Fruit fly (Drosophila melanogaster) whole organism, embryonic: Measurements from ENCODE around the gene gpp.

ENCODE experiments used
- Asciz ChIP-seq: fragments of 200-800 bp; sonication (Bioruptor generic); optimal IDR thresholded peaks from 2 replicates; lab custom pipeline; 2017; ENCODE audit warnings: missing biosample characterization, mild to moderate bottlenecking, missing genetic modification characterization, missing genetic modification reagents
- B-H1 ChIP-seq: fragments of 200-800 bp; sonication (Bioruptor generic); IDR thresholded peaks from 3 replicates; pipeline ENCODE4 v1.3.6; 2022; ENCODE audit warnings: missing biosample characterization, missing genetic modification characterization
- CG10543 ChIP-seq: fragments of 200-800 bp; sonication (Bioruptor generic); optimal IDR thresholded peaks from 3 replicates; lab custom pipeline; 2017; ENCODE audit warnings: missing biosample characterization, mild to moderate bottlenecking, missing genetic modification characterization, moderate library complexity
- CG11504 ChIP-seq: fragments of 200-800 bp; sonication (Bioruptor generic); optimal IDR thresholded peaks from 3 replicates; lab custom pipeline; 2019; ENCODE audit warnings: missing biosample characterization, mild to moderate bottlenecking, missing genetic modification characterization, moderate library complexity
- CG12391 ChIP-seq: fragments of 200-800 bp; sonication (Bioruptor generic); optimal IDR thresholded peaks from 3 replicates; lab custom pipeline; 2018; ENCODE audit warnings: missing biosample characterization, mild to moderate bottlenecking, missing genetic modification characterization, moderate library complexity
- CG12769 ChIP-seq: fragments of 200-800 bp; sonication (Bioruptor generic); optimal IDR thresholded peaks from 2 replicates; lab custom pipeline; 2019; ENCODE audit warnings: missing biosample characterization, mild to moderate bottlenecking, missing genetic modification characterization, moderate library complexity
- CG14965 ChIP-seq: fragments of 200-800 bp; sonication (Bioruptor generic); optimal IDR thresholded peaks from 2 replicates; lab custom pipeline; 2016; ENCODE audit warnings: missing biosample characterization, missing genetic modification characterization, borderline replicate concordance
- CG15514 ChIP-seq: fragments of 200-800 bp; sonication (Bioruptor generic); optimal IDR thresholded peaks from 3 replicates; lab custom pipeline; 2017; ENCODE audit warnings: missing biosample characterization, missing genetic modification characterization, mild to moderate bottlenecking, moderate library complexity, missing genetic modification reagents
- CG17359 ChIP-seq: fragments of 200-800 bp; sonication (Bioruptor generic); optimal IDR thresholded peaks from 3 replicates; lab custom pipeline; 2018; ENCODE audit warnings: missing biosample characterization, mild to moderate bottlenecking, missing genetic modification characterization, moderate library complexity
- CG33557 ChIP-seq: fragments of 200-800 bp; sonication (Bioruptor generic); optimal IDR thresholded peaks from 2 replicates; lab custom pipeline; 2019; ENCODE audit warnings: missing biosample characterization, mild to moderate bottlenecking, missing genetic modification characterization, moderate library complexity
- CG42726 ChIP-seq: fragments of 200-800 bp; sonication (Bioruptor generic); IDR thresholded peaks from 2 replicates; pipeline ENCODE4 v1.3.6; 2022; ENCODE audit warnings: missing biosample characterization, missing genetic modification characterization; ENCODE audit not compliant: partially characterized antibody
- CG4424 ChIP-seq: fragments of 200-800 bp; sonication (Bioruptor generic); optimal IDR thresholded peaks from 3 replicates; lab custom pipeline; 2016; ENCODE audit warnings: missing biosample characterization, missing genetic modification characterization
- CG4707 ChIP-seq: fragments of 200-800 bp; sonication (Bioruptor generic); optimal IDR thresholded peaks from 2 replicates; lab custom pipeline; 2018; ENCODE audit warnings: missing biosample characterization, mild to moderate bottlenecking, missing genetic modification characterization, moderate library complexity
- CG4820 ChIP-seq: fragments of 200-800 bp; sonication (Bioruptor generic); optimal IDR thresholded peaks from 3 replicates; lab custom pipeline; 2016; ENCODE audit warnings: missing biosample characterization, missing genetic modification characterization
- CG6683 ChIP-seq: fragments of 200-800 bp; sonication (Bioruptor generic); optimal IDR thresholded peaks from 2 replicates; lab custom pipeline; 2017; ENCODE audit warnings: missing biosample characterization, mild to moderate bottlenecking, missing genetic modification characterization, missing genetic modification reagents
- CG6813 ChIP-seq: fragments of 200-800 bp; sonication (Bioruptor generic); optimal IDR thresholded peaks from 2 replicates; lab custom pipeline; 2017; ENCODE audit warnings: missing biosample characterization, missing genetic modification characterization, mild to moderate bottlenecking, moderate library complexity, missing genetic modification reagents
- CG8290 ChIP-seq, 3 experiments: fragments of 200-800 bp; sonication (Bioruptor generic); optimal IDR thresholded peaks; 2 replicates each; lab custom pipeline; 2016 to 2019; ENCODE audit warnings: missing biosample characterization in 3 of 3, missing genetic modification characterization in 3 of 3, mild to moderate bottlenecking in 2 of 3, moderate library complexity in 1 of 3
- CG8478 ChIP-seq: fragments of >200 bp; optimal IDR thresholded peaks from 2 replicates; lab custom pipeline; 2018
- CG9437 ChIP-seq: fragments of 200-800 bp; sonication (Bioruptor generic); optimal IDR thresholded peaks from 2 replicates; lab custom pipeline; 2018; ENCODE audit warnings: missing biosample characterization, mild to moderate bottlenecking, missing genetic modification characterization
- Deaf1 ChIP-seq: fragments of 200-800 bp; optimal IDR thresholded peaks from 3 replicates; lab custom pipeline; 2019; ENCODE audit warnings: missing biosample characterization, mild to moderate bottlenecking, missing genetic modification characterization, moderate library complexity
- ERR ChIP-seq: fragments of 200-800 bp; sonication (Bioruptor generic); optimal IDR thresholded peaks from 2 replicates; lab custom pipeline; 2016; ENCODE audit warnings: missing biosample characterization, missing genetic modification characterization
- Eip74EF ChIP-seq, 2 experiments: fragments of 200-800 bp in 1 of 2; fragments of >200 bp in 1 of 2; sonication (Bioruptor generic) in 1 of 2; optimal IDR thresholded peaks; 2 replicates each; lab custom pipeline; 2017 to 2019; ENCODE audit warnings: missing biosample characterization in 2 of 2, missing genetic modification characterization in 2 of 2, mild to moderate bottlenecking in 1 of 2, moderate library complexity in 1 of 2
- Fer1 ChIP-seq: fragments of 200-800 bp; sonication (Bioruptor generic); optimal IDR thresholded peaks from 2 replicates; lab custom pipeline; 2017; ENCODE audit warnings: missing biosample characterization, mild to moderate bottlenecking, missing genetic modification characterization
- Hand ChIP-seq: fragments of 200-800 bp; sonication (Bioruptor generic); optimal IDR thresholded peaks from 2 replicates; lab custom pipeline; 2017; ENCODE audit warnings: mild to moderate bottlenecking, missing biosample characterization, missing genetic modification reagents, missing genetic modification characterization
- Hmr ChIP-seq: fragments of 200-800 bp; sonication (Bioruptor generic); optimal IDR thresholded peaks from 3 replicates; lab custom pipeline; 2017; ENCODE audit warnings: mild to moderate bottlenecking, missing biosample characterization, missing genetic modification reagents, missing genetic modification characterization
- Lpt ChIP-seq: fragments of >200 bp; optimal IDR thresholded peaks from 2 replicates; lab custom pipeline; 2018; ENCODE audit warnings: missing biosample characterization, missing genetic modification characterization
- Side ChIP-seq: fragments of 200-800 bp; sonication (Bioruptor generic); optimal IDR thresholded peaks from 2 replicates; lab custom pipeline; 2016; ENCODE audit warnings: missing biosample characterization, missing genetic modification characterization
- Sry-δ ChIP-seq: fragments of 200-800 bp; sonication (Bioruptor generic); optimal IDR thresholded peaks from 2 replicates; lab custom pipeline; 2016; ENCODE audit warnings: missing biosample characterization, missing genetic modification characterization
- amos ChIP-seq: fragments of 200-800 bp; sonication (Bioruptor generic); IDR thresholded peaks from 2 replicates; pipeline ENCODE4 v1.3.6; 2022; ENCODE audit warnings: missing biosample characterization, missing genetic modification characterization; ENCODE audit not compliant: partially characterized antibody
- bab2 ChIP-seq: fragments of 200-800 bp; sonication (Bioruptor generic); optimal IDR thresholded peaks from 2 replicates; lab custom pipeline; 2016; ENCODE audit warnings: missing biosample characterization, missing genetic modification characterization
- cas ChIP-seq: fragments of 200-800 bp; sonication (Bioruptor generic); IDR thresholded peaks from 2 replicates; pipeline ENCODE4 v1.3.6; 2022; ENCODE audit warnings: missing biosample characterization, missing genetic modification characterization
- caup ChIP-seq: fragments of 200-800 bp; sonication (Bioruptor generic); optimal IDR thresholded peaks from 3 replicates; lab custom pipeline; 2017; ENCODE audit warnings: missing biosample characterization, mild to moderate bottlenecking, missing genetic modification characterization, moderate library complexity; ENCODE audit not compliant: severe bottlenecking
- chn ChIP-seq: fragments of 200-800 bp; sonication (Bioruptor generic); optimal IDR thresholded peaks from 2 replicates; lab custom pipeline; 2016; ENCODE audit warnings: missing biosample characterization, missing genetic modification characterization
- crp ChIP-seq, 2 experiments: fragments of 200-800 bp; sonication (Bioruptor generic); optimal IDR thresholded peaks; 2 replicates in 1 of 2; 3 replicates in 1 of 2; lab custom pipeline; 2017; ENCODE audit warnings: missing biosample characterization in 2 of 2, missing genetic modification characterization in 2 of 2, mild to moderate bottlenecking in 1 of 2, moderate library complexity in 1 of 2
- ems ChIP-seq: fragments of 200-800 bp; sonication (Bioruptor generic); optimal IDR thresholded peaks from 3 replicates; lab custom pipeline; 2016; ENCODE audit warnings: missing biosample characterization, missing genetic modification characterization
- hkb ChIP-seq, 2 experiments: fragments of 200-800 bp in 1 of 2; fragments of >200 bp in 1 of 2; sonication (Bioruptor generic) in 1 of 2; IDR thresholded peaks in 1 of 2; optimal IDR thresholded peaks in 1 of 2; 2 replicates each; pipeline versions ENCODE4 v1.3.6 to Lab custom; 2017 to 2022; ENCODE audit warnings: missing biosample characterization in 1 of 2, missing genetic modification characterization in 1 of 2
- maf-S ChIP-seq: fragments of 200-800 bp; sonication (Bioruptor generic); optimal IDR thresholded peaks from 2 replicates; lab custom pipeline; 2016; ENCODE audit warnings: missing biosample characterization, missing genetic modification characterization
- mirr ChIP-seq: fragments of 200-800 bp; sonication (Bioruptor generic); optimal IDR thresholded peaks from 3 replicates; lab custom pipeline; 2018; ENCODE audit warnings: missing biosample characterization, mild to moderate bottlenecking, missing genetic modification characterization
- oc ChIP-seq: fragments of 200-800 bp; sonication (Bioruptor generic); optimal IDR thresholded peaks from 2 replicates; lab custom pipeline; 2018; ENCODE audit warnings: missing biosample characterization, mild to moderate bottlenecking, missing genetic modification characterization, moderate library complexity
- otp ChIP-seq: fragments of 200-800 bp; sonication (Bioruptor generic); IDR thresholded peaks from 3 replicates; pipeline ENCODE4, ENCODE4 v1.3.6; 2022; ENCODE audit warnings: missing biosample characterization, missing genetic modification characterization
- phol ChIP-seq: fragments of 200-800 bp; sonication (Bioruptor generic); optimal IDR thresholded peaks from 3 replicates; lab custom pipeline; 2018; ENCODE audit warnings: missing biosample characterization, mild to moderate bottlenecking, missing genetic modification characterization, moderate library complexity
- scrt ChIP-seq: fragments of 200-800 bp; sonication (Bioruptor generic); optimal IDR thresholded peaks from 2 replicates; lab custom pipeline; 2018; ENCODE audit warnings: missing biosample characterization, mild to moderate bottlenecking, missing genetic modification characterization, moderate library complexity
- sd ChIP-seq: fragments of 200-800 bp; sonication (Bioruptor generic); optimal IDR thresholded peaks from 3 replicates; lab custom pipeline; 2018; ENCODE audit warnings: missing biosample characterization, mild to moderate bottlenecking, missing genetic modification characterization, moderate library complexity
- shn ChIP-seq: fragments of 200-800 bp; sonication (Bioruptor generic); optimal IDR thresholded peaks from 3 replicates; lab custom pipeline; 2016; ENCODE audit warnings: missing biosample characterization, missing genetic modification characterization
- sob ChIP-seq: fragments of 200-800 bp; sonication (Bioruptor generic); IDR thresholded peaks from 2 replicates; pipeline ENCODE4 v1.3.6; 2022; ENCODE audit warnings: missing biosample characterization, missing genetic modification characterization
- sqz ChIP-seq: fragments of 200-800 bp; sonication (Bioruptor generic); optimal IDR thresholded peaks from 3 replicates; lab custom pipeline; 2018; ENCODE audit warnings: missing biosample characterization, mild to moderate bottlenecking, missing genetic modification characterization
- vfl ChIP-seq: fragments of 200-800 bp; sonication (Bioruptor generic); optimal IDR thresholded peaks from 2 replicates; lab custom pipeline; 2016; ENCODE audit warnings: missing biosample characterization, missing genetic modification characterization

The gpp gene

DNA sequence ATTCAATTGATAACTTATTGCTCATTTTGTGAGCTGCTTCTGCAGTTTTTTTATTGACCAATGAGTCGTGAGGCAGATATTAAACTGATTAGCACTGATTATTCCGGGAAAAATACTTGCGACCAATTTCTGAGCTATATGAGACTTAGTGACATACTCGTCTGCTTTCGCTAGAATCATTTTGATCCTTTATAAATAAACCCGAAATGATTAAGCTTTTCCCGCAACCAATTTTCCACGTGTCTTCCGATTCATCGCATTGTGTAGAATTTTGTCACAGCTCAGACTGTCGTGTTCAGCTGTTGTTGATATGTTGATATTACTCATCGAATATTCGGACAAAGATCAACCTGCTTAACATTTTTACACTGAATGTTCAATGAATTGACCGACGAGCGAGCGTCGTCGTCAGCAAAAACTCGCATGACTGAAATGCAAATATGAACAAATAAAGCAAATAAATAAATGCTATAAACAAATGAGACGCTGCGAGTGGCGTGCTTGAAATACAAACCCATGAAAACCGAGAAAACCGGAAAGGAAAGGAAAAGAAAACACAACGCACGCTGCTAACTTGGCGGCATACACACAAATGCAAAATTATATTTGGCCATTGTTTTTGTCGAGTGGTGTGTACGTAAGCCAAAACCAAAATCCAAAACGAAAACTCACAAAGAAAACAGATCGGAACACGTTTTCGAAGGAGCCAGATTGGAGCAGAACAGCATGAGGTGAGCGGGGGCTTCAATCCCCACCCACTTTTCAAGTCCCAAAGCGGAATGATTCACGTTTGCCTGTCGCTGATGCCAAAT is 5.7 kb upstream of the gpp start (continued):
- TF ChIP-seq CG12769 (tag; lab: Kevin White, UChicago) (peak; percentile 38), sqz (GFP tag; lab: Kevin White, UChicago) (no peak), phol (tag; lab: Kevin White, UChicago) (no peak), CG17359 (tag; lab: Kevin White, UChicago) (peak; percentile 56), Side (GFP tag; lab: Kevin White, UChicago) (no peak), CG6683 (no peak), bab2 (GFP tag; lab: Kevin White, UChicago) (peak; percentile 7), CG12391 (tag; lab: Kevin White, UChicago) (no peak), otp (GFP tag; lab: Robert Waterston, UW) (no peak), cas (no peak), shn (GFP tag; lab: Kevin White, UChicago) (no peak), CG42726 (GFP tag; lab: Robert Waterston, UW) (no peak), hkb (optimal IDR thresholded peaks at IDR 0.05; lab: Kevin White, UChicago) (no peak), hkb (GFP tag; IDR thresholded peaks at IDR 0.05; lab: Robert Waterston, UW) (no peak), chn (GFP tag; lab: Kevin White, UChicago) (no peak), mirr (GFP tag; lab: Kevin White, UChicago) (peak; percentile 60), CG33557 (GFP tag; lab: Kevin White, UChicago) (no peak), Hand (GFP tag; lab: Kevin White, UChicago) (no peak), sd (tag; lab: Kevin White, UChicago) (peak; percentile 79), oc (tag; lab: Kevin White, UChicago) (peak; percentile 10), ems (GFP tag; lab: Kevin White, UChicago) (no peak), CG4820 (GFP tag; lab: Kevin White, UChicago) (no peak), CG4424 (no peak), CG6813 (GFP tag; lab: Kevin White, UChicago) (peak; percentile 52), vfl (GFP tag; lab: Kevin White, UChicago) (no peak), CG9437 (GFP tag; lab: Kevin White, UChicago) (no peak), Asciz (peak; percentile 70), CG4707 (no peak), ERR (GFP tag; lab: Kevin White, UChicago) (no peak), CG8478 (no peak), Hmr (GFP tag; lab: Kevin White, UChicago) (no peak), scrt (GFP tag; lab: Kevin White, UChicago) (peak; percentile 17), Lpt (GFP tag; lab: Kevin White, UChicago) (no peak), Fer1 (peak; percentile 48), caup (GFP tag; lab: Kevin White, UChicago) (no peak), CG10543 (peak; percentile 34), Sry-δ (GFP tag; lab: Kevin White, UChicago) (no peak), amos (GFP tag; lab: Robert Waterston, UW) (no peak), CG15514 (GFP tag; lab: Kevin White, UChicago) (peak; percentile 20), maf-S (no peak), CG11504 (tag; lab: Kevin White, UChicago) (peak; percentile 31), Eip74EF (GFP tag; optimal IDR thresholded peaks at IDR 0.05; lab: Kevin White, UChicago) (peak in 1 of 2 experiments; percentile 72), sob (GFP tag; lab: Robert Waterston, UW) (peak; percentile 31; the same call in 1 of the 2 replicates), CG14965 (GFP tag; lab: Kevin White, UChicago) (no peak), Deaf1 (tag; lab: Kevin White, UChicago) (no peak), B-H1 (GFP tag; lab: Robert Waterston, UW) (no peak), CG8290 (GFP tag; optimal IDR thresholded peaks at IDR 0.05; lab: Kevin White, UChicago) (no peak), CG8290 (tag; optimal IDR thresholded peaks at IDR 0.05; lab: Kevin White, UChicago) (peak in 1 of 2 experiments; percentile 2), crp (GFP tag; optimal IDR thresholded peaks at IDR 0.05; lab: Kevin White, UChicago) (no peak)
